Fruit fly (Drosophila melanogaster): Measurements from ENCODE around the gene Prosbeta7.

Gene Prosbeta7

DNA sequence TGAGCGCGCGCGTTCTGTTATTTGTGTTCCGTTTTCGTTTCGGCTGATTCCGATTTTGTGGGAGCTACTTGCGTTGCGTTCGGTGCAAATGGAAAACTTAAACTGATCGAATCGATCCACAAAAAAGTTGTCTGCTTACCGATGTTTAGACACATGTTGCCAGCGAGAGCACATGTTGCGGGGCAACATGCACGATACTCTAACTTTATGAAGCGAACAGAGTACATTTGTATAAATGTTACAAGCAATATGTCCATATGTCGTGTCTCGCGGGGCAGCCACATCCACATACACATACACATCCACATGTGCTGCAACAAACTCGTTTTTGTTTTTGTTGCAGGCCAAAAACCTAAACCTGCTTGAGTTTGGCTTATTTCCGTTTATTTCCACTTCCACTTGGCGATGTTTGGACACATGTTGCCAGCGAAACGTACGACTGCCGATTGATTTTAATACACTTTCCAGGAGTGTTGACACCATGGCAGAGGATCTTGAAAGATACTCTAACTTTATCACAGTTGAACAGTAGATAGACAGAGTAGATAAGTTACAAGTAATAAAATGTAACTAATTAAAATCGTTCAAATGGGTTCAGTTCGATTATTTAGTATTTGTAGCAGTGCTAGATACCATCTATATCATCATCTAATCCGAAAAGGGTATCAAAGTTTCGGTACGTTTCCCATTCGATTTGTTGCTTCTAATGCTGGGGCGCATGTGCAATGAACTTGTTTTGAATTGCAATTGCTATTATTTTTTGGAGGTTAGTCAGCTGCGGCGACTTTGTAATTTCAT lies 34.2 kb downstream of the Prosbeta7 start (continued):
- TF ChIP-seq CG6765 (GFP tag; optimal IDR thresholded peaks at IDR 0.05) (no peak), eyg (GFP tag; optimal IDR thresholded peaks at IDR 0.05) (no peak), Hmr (GFP tag; optimal IDR thresholded peaks at IDR 0.05) (peak; percentile 14), CG2678 (tag; optimal IDR thresholded peaks at IDR 0.05) (peak; percentile 5), Med (GFP tag) (peak; percentile 80), CG8924 (tag; optimal IDR thresholded peaks at IDR 0.05) (no peak), grn (GFP tag; optimal IDR thresholded peaks at IDR 0.05) (peak; percentile 34), nmo (GFP tag; optimal IDR thresholded peaks at IDR 0.05) (no peak), gt (GFP tag; IDR thresholded peaks at IDR 0.05) (no peak), MTF-1 (GFP tag; optimal IDR thresholded peaks at IDR 0.05; ENCODE audit: borderline replicate concordance) (peak; percentile 3), schlank (tag; optimal IDR thresholded peaks at IDR 0.05) (no peak), D19A (tag; optimal IDR thresholded peaks at IDR 0.05) (peak; percentile 95), ranshi (GFP tag; IDR thresholded peaks at IDR 0.05) (peak; percentile 7; the same call in 1 of the 2 replicates), Dref (GFP tag; IDR thresholded peaks at IDR 0.05) (no peak), HLH4C (GFP tag; IDR thresholded peaks at IDR 0.05; ENCODE audit: partially characterized antibody) (0 out of 3 replicates have a peak, but pooled peaks have one; percentile 15), bigmax (GFP tag; optimal IDR thresholded peaks at IDR 0.05) (no peak), sens (GFP tag) (peak; percentile 78), CG10366 (GFP tag; IDR thresholded peaks at IDR 0.05) (no peak), CTCF (GFP tag; optimal IDR thresholded peaks at IDR 0.05) (no peak), CG17568 (GFP tag; optimal IDR thresholded peaks at IDR 0.05) (peak; percentile 24), CG2120 (GFP tag; optimal IDR thresholded peaks at IDR 0.05) (peak; percentile 17), unpg (GFP tag; optimal IDR thresholded peaks at IDR 0.05) (peak; percentile 19), CG15269 (tag; optimal IDR thresholded peaks at IDR 0.05) (peak; percentile 5), chif (GFP tag; optimal IDR thresholded peaks at IDR 0.05) (no peak), CG2889 (GFP tag; IDR thresholded peaks at IDR 0.05) (no peak), CG6654 (GFP tag; optimal IDR thresholded peaks at IDR 0.05) (no peak), twi (tag; optimal IDR thresholded peaks at IDR 0.05) (peak; percentile 38), Mrtf (GFP tag; IDR thresholded peaks at IDR 0.05) (no peak), Dek (tag; optimal IDR thresholded peaks at IDR 0.05) (no peak), onecut (GFP tag; IDR thresholded peaks at IDR 0.05) (peak; percentile 33; the same call in 1 of the 2 replicates), CG14050 (GFP tag; IDR thresholded peaks at IDR 0.05) (no peak), Eip74EF (GFP tag; optimal IDR thresholded peaks at IDR 0.05) (peak in 1 of 2 experiments; percentile 54), lab (GFP tag; optimal IDR thresholded peaks at IDR 0.05) (peak; percentile 37), cwo (GFP tag; optimal IDR thresholded peaks at IDR 0.05) (no peak), CG5180 (GFP tag; optimal IDR thresholded peaks at IDR 0.05) (peak; percentile 41), Jarid2 (GFP tag; optimal IDR thresholded peaks at IDR 0.05) (peak; percentile 90), nom (GFP tag; optimal IDR thresholded peaks at IDR 0.05) (peak; percentile 74), CrebB (tag; optimal IDR thresholded peaks at IDR 0.05) (no peak), CG18599 (GFP tag; optimal IDR thresholded peaks at IDR 0.05) (no peak), knrl (GFP tag; IDR thresholded peaks at IDR 0.05; ENCODE audit: partially characterized antibody) (0 out of 3 replicates have a peak, but pooled peaks have one; percentile 28), gce (GFP tag; IDR thresholded peaks at IDR 0.05) (no peak), chn (GFP tag; optimal IDR thresholded peaks at IDR 0.05) (no peak), ci (GFP tag; IDR thresholded peaks at IDR 0.05) (peak; percentile 64; the same call in 2 of the 3 replicates), pfk (GFP tag; optimal IDR thresholded peaks at IDR 0.05) (peak; percentile 25), CG12744 (GFP tag; optimal IDR thresholded peaks at IDR 0.05) (no peak), CG9797 (GFP tag; optimal IDR thresholded peaks at IDR 0.05) (no peak), CG1647 (GFP tag; optimal IDR thresholded peaks at IDR 0.05) (no peak), CG8089 (GFP tag; optimal IDR thresholded peaks at IDR 0.05) (no peak)
